Fruit fly (Drosophila melanogaster): Measurements from ENCODE around the gene CG5245.
"Not testable (repeated sequence)": the region's sequence is repeated elsewhere in the genome, so short reads cannot be mapped to it uniquely, and the experiment has no call there.

CG5245 gene

dm6 chr3R:12459879-12460522 is 30.6 kb downstream of the CG5245 start, which contains the start of the genes CG5961 and Polr3C (continued):
- TF ChIP-seq CG16813 (GFP tag; IDR thresholded peaks at IDR 0.05; ENCODE audit: partially characterized antibody) (no peak), croc (GFP tag; conservative IDR thresholded peaks at IDR 0.05) (no peak), Sry-β (GFP tag; optimal IDR thresholded peaks at IDR 0.05) (no peak), CG16863 (GFP tag; optimal IDR thresholded peaks at IDR 0.05) (no peak), tap (tag; optimal IDR thresholded peaks at IDR 0.05) (no peak), Nf-YC (tag; optimal IDR thresholded peaks at IDR 0.05) (no peak), Ptx1 (GFP tag; IDR thresholded peaks at IDR 0.05) (no peak), pnt (GFP tag; optimal IDR thresholded peaks at IDR 0.05) (no peak), pho (GFP tag; optimal IDR thresholded peaks at IDR 0.05) (no peak), CG10321 (GFP tag; IDR thresholded peaks at IDR 0.05) (no peak), CG14710 (tag; optimal IDR thresholded peaks at IDR 0.05) (peak; percentile 56), CG17328 (GFP tag; IDR thresholded peaks at IDR 0.05) (no peak), CG4404 (GFP tag; IDR thresholded peaks at IDR 0.05) (no peak), CG2129 (GFP tag; IDR thresholded peaks at IDR 0.05; ENCODE audit: partially characterized antibody) (0 out of 2 replicates have a peak, but pooled peaks have one; percentile 25), CG6854 (GFP tag; optimal IDR thresholded peaks at IDR 0.05) (no peak), crol (GFP tag; IDR thresholded peaks at IDR 0.05) (no peak), CG12155 (GFP tag; optimal IDR thresholded peaks at IDR 0.05) (no peak), CG2712 (tag; optimal IDR thresholded peaks at IDR 0.05) (no peak), CG10147 (GFP tag; optimal IDR thresholded peaks at IDR 0.05) (no peak), CG10565 (GFP tag; optimal IDR thresholded peaks at IDR 0.05) (no peak), her (GFP tag; optimal IDR thresholded peaks at IDR 0.05) (no peak), insv (GFP tag; optimal IDR thresholded peaks at IDR 0.05) (peak in 1 of 2 experiments; percentile 38), Poxn (GFP tag; IDR thresholded peaks at IDR 0.05) (no peak), CG7928 (GFP tag; optimal IDR thresholded peaks at IDR 0.05) (no peak), lmd (GFP tag; IDR thresholded peaks at IDR 0.05) (no peak), CG18619 (GFP tag; optimal IDR thresholded peaks at IDR 0.05) (no peak), Bdp1 (GFP tag; optimal IDR thresholded peaks at IDR 0.05) (no peak), CG17912 (GFP tag; optimal IDR thresholded peaks at IDR 0.05) (no peak), maf-S (GFP tag; optimal IDR thresholded peaks at IDR 0.05) (no peak), CG7745 (tag; optimal IDR thresholded peaks at IDR 0.05) (no peak), CG4328 (GFP tag; optimal IDR thresholded peaks at IDR 0.05) (no peak), ftz-f1 (GFP tag; optimal IDR thresholded peaks at IDR 0.05) (no peak), ind (GFP tag; optimal IDR thresholded peaks at IDR 0.05) (no peak), Dek (tag; optimal IDR thresholded peaks at IDR 0.05) (no peak), Spps (tag; optimal IDR thresholded peaks at IDR 0.05) (no peak)

- TF ChIP-seq Vsx1 (GFP tag; optimal IDR thresholded peaks at IDR 0.05); CG1647 (GFP tag; optimal IDR thresholded peaks at IDR 0.05); CG1024 (GFP tag; IDR thresholded peaks at IDR 0.05): not testable (repeated sequence)
These were observed 35.8 kb downstream of the CG5245 start, which contains the start of gene CG5608 for dm6 chr3R:12465198-12465597. CG5608 (minus strand) TSS chr3R:12465298.

dm6 chr3R:12467675-12468074 is 38.3 kb downstream of the CG5245 start, which contains the start of gene Hsp70Ba:
Hsp70Ba (minus strand) TSS chr3R:12467776.
- TF ChIP-seq Trl (optimal IDR thresholded peaks at IDR 0.05), result peak in 1 of 2 experiments; percentile 70
- TF ChIP-seq Trl (GFP tag; optimal IDR thresholded peaks at IDR 0.05), result not testable (repeated sequence)
- peak; percentile 66 for TF ChIP-seq onecut (GFP tag; IDR thresholded peaks at IDR 0.05)

All from whole organism, embryonic.